Worm (Caenorhabditis elegans): ENCODE data around the gene F58F9.4.

DNA sequence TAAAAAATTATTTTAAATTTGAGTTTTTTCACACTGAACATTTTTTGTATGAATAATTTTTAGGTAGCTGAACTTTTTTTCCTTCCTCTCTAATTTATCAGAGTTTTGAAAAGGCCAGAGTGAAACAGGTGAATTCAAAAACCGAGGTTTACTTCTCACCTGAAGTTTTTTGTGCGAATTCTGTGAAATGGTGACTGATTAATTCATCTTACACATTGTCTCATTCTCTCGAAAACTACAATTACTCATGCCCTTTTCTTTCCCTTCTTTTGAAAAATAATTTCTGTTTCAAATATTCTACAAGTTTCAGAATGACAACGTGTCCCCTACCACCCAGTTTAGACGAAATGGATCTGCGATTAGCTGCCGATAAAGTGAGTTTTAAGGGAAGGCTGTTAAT is 29.1 kb upstream of the F58F9.4 start, which contains the start of gene tkr-2:
- TF ChIP-seq W03F9.2 (tag; optimal IDR thresholded peaks at IDR 0.05) (no peak), him-1 (tag; optimal IDR thresholded peaks at IDR 0.05) (no peak), dao-5 (tag; optimal IDR thresholded peaks at IDR 0.05) (no peak)

Data from whole organism, L4/young adult.